Worm (Caenorhabditis elegans) whole organism, L4/young adult: ENCODE results near the gene C06E2.5.

Experiments
- dao-5 ChIP-seq: sonication (generic microtip); optimal IDR thresholded peaks from 2 replicates; lab custom pipeline; 2016; ENCODE audit warnings: missing genotype, missing genetic modification characterization, moderate library complexity, missing compliant biosample characterization
- him-1 ChIP-seq: sonication (generic microtip); optimal IDR thresholded peaks from 2 replicates; lab custom pipeline; 2016; ENCODE audit warnings: missing genotype, missing genetic modification reagents, missing genetic modification characterization, missing compliant biosample characterization

DNA sequence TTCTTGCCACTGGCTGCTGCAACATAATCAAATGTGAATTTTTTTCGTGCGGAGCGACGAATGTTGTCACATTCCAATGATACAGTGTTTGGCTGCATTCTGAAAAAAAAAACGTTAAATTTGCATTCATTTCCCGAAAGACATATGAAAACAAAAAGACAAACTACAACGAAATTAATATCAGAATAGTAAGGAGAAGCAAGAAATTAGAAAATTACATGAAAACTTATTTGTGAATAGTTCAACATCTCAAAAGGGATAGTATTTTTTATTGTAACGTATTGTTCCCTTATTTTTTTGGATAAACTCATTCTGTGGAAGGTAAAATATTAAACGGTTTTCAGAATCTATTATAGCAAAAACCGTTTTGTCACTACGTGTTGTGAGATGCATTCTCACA is 4.2 kb downstream of the C06E2.5 start, which contains the start of gene sprp-4:
- no peak for TF ChIP-seq dao-5
- no peak for TF ChIP-seq him-1 (tag; lab: Kevin White, UChicago)
